Worm (Caenorhabditis elegans): ENCODE results near the gene B0336.13.
A peak's percentile ranks its signal among the peaks of the same experiment; 100 is the strongest.

Gene B0336.13

DNA sequence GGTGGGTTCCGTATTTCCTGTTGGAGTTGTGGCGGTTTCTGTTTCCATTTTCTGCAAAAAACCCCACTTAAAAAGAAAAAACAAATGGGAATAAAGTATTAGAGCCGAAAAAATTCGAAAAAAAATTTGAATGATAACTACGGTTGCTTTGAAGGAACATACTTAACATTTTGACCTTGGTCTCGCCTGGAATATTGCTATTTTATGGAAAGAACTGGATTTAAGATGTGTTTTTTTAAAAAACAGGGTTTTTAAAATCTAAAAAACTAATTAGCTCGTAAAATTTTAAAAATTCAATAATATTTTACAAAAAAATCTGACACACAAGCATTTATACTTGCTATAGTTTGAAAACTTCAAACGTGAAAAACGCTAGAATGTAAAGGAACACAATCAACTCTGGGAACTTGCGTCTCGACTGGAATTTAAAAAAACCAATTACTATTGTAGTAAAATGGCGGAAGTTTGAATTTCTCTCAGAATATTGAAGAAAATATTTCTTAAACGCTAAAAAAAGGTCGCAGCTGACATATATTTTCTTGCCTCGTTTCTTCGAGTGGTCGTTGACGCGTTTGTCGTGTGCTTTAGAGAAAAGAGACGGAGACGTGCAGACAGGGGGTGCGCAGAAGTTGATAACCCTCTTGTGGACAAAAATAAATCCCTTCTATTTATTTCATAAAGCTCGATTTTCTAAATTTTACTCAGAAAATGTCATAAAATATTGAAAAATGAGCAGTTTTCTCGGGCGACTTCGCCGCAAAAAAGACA, 4.3 kb downstream of the B0336.13 start, which contains the start of the genes lgg-3 and rgs-5:
Gene lgg-3 (minus strand): TSS at position 51 of the 768 bp plus-strand sequence.
Gene rgs-5 (plus strand): TSS at position 593 of the 768 bp plus-strand sequence.
- TF ChIP-seq med-1 (GFP tag; optimal IDR thresholded peaks at IDR 0.05; ENCODE audit: insufficient read depth) (no peak), flt-1 (GFP tag; IDR thresholded peaks at IDR 0.05) (no peak), ztf-23 (GFP tag; IDR thresholded peaks at IDR 0.05) (no peak), klf-2 (GFP tag; conservative IDR thresholded peaks at IDR 0.05) (no peak), ztf-29 (GFP tag; IDR thresholded peaks at IDR 0.05) (no peak), cog-1 (tag; optimal IDR thresholded peaks at IDR 0.05) (no peak), ref-1 (GFP tag; conservative IDR thresholded peaks at IDR 0.05) (no peak), tab-1 (GFP tag; IDR thresholded peaks at IDR 0.05) (no peak), T22C8.4 (GFP tag; IDR thresholded peaks at IDR 0.05) (no peak)

DNA sequence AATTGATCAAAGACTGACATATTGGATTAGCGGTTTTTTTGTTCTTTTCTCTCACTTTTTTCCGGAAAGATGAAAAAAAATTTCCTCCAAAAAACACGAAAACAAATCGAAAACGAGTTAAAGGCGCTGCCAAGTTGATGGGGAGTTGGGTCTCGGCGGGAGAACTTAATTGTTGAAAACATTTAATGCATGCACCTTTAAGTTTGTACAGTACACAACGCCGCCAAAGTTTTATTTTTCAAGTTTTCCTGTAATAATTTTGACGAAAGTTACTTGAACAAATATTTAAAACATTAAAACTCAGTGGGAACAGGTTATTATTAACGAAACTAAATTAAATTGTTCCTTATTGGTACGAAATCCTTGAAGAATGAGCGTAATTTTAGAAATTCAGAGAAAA, 7.7 kb downstream of the B0336.13 start:
- TF ChIP-seq ztf-23 (GFP tag; IDR thresholded peaks at IDR 0.05) (no peak), flt-1 (GFP tag; IDR thresholded peaks at IDR 0.05) (no peak), klf-2 (GFP tag; conservative IDR thresholded peaks at IDR 0.05) (no peak), T22C8.4 (GFP tag; IDR thresholded peaks at IDR 0.05) (no peak), med-1 (GFP tag; optimal IDR thresholded peaks at IDR 0.05; ENCODE audit: insufficient read depth) (no peak), ref-1 (GFP tag; conservative IDR thresholded peaks at IDR 0.05) (no peak), cog-1 (tag; optimal IDR thresholded peaks at IDR 0.05) (no peak), tab-1 (GFP tag; IDR thresholded peaks at IDR 0.05) (no peak), ztf-29 (GFP tag; IDR thresholded peaks at IDR 0.05) (no peak)

DNA sequence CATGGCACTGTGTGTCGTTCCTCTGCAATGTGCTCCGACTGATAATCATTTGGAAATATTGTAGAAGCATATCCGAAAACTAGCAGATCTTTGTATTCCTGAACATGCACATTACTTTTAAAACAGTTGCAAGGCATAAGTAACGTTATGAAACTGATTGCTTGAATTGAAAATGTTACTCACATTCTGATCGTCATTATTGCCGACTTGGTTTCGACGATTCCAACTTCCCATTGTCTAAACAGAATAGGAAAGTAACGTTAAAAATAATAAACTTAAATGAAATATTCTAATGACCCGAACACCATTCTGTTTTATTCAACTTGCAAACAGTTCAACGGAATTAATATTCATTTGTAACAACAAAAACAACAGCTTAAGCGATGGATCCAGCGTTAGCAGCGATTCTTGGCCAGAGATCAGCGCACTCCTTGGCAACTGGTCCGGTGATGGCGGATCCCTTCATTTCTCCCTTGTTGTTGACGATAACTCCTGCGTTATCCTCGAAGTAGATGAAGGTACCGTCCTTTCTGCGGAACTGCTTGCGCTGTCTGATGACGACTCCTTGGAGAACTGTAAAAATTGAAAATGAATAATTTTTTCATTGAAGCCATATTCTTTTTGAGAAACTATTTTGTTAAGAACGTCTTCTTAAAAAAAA, 11.5 kb downstream of the B0336.13 start, which contains the start of gene swp-1:
Gene swp-1 (minus strand): TSS at position 298 of the 661 bp plus-strand sequence.
- TF ChIP-seq cog-1 (tag; optimal IDR thresholded peaks at IDR 0.05) (no peak), ztf-29 (GFP tag; IDR thresholded peaks at IDR 0.05) (no peak), flt-1 (GFP tag; IDR thresholded peaks at IDR 0.05) (no peak), ztf-23 (GFP tag; IDR thresholded peaks at IDR 0.05) (no peak), tab-1 (GFP tag; IDR thresholded peaks at IDR 0.05) (no peak), klf-2 (GFP tag; conservative IDR thresholded peaks at IDR 0.05) (no peak), ref-1 (GFP tag; conservative IDR thresholded peaks at IDR 0.05) (no peak), T22C8.4 (GFP tag; IDR thresholded peaks at IDR 0.05) (no peak), med-1 (GFP tag; optimal IDR thresholded peaks at IDR 0.05; ENCODE audit: insufficient read depth) (no peak)

DNA sequence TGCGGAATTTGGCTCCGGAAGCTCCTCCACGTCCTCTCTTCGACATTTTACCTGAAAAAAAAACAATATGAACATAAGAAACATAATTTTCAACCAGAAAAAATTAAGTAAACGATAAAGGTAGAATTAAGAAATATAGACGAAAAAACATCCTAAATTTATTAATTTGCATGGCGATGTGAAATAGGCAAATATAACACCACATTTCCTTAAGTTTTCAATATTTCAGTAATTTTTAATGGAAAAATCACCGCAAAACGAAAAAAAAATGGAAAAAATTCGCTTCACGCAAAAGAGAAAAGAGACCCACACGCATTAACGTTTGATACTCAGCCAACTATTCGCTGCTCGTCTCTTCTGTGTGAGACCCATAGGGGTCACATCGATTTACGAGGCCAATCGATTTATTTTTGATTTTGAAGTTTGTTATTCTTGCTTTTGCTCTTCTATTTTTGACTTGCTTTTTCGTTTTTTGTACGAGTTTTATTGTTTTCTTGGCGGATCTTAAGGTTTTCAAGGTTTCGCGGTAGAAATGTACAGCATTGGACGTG, 12.3 kb downstream of the B0336.13 start, which contains the start of gene rpl-23:
Gene rpl-23 (minus strand): TSS at position 51 of the 551 bp plus-strand sequence.
- TF ChIP-seq cog-1 (tag; optimal IDR thresholded peaks at IDR 0.05) (peak; percentile 54), ref-1 (GFP tag; conservative IDR thresholded peaks at IDR 0.05) (no peak), T22C8.4 (GFP tag; IDR thresholded peaks at IDR 0.05) (peak; percentile 96), flt-1 (GFP tag; IDR thresholded peaks at IDR 0.05) (peak; percentile 66)

DNA sequence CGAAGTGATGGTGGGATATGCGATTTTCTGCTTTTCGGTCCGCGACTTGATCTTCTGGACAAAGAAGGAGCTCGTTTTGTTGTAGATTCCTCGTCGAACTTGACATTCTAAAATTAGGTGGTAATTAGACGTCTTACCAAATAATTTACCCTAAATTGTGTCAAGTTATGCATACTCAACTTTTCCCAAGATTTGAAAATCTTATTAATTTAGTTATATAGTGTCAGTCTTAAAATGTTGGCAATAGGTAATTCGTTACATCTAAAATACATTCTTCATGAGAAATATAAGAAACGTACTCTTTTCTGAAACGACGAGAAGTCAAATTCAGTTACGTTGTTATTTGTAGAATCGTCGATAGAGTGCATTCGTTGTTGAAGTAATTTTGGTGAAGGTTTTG, 13.7 kb downstream of the B0336.13 start:
- TF ChIP-seq ref-1 (GFP tag; conservative IDR thresholded peaks at IDR 0.05) = no peak
- TF ChIP-seq T22C8.4 (GFP tag; IDR thresholded peaks at IDR 0.05) = no peak

DNA sequence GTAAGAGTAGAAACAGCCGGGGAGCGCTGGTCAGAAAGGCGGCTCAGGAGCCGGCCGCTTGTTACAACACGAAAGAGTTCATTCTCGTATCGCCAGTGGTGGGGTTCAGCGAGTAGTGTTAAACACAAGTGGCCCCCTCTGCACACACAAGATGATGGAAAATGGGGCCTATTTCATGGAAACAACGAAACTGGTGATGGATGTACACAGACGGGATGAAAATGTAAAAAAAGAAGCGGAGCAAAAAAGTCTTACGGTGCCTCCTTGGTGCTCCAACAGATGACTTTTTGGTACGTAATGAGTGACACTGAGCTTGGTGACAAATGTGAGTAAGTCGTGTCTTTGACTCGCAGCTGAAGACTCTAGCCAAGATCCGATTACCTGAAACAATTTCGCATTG, 14.2 kb downstream of the B0336.13 start:
- TF ChIP-seq ztf-23 (GFP tag; IDR thresholded peaks at IDR 0.05) (no peak), tab-1 (GFP tag; IDR thresholded peaks at IDR 0.05) (no peak), med-1 (GFP tag; optimal IDR thresholded peaks at IDR 0.05; ENCODE audit: insufficient read depth) (no peak), T22C8.4 (GFP tag; IDR thresholded peaks at IDR 0.05) (no peak), ztf-29 (GFP tag; IDR thresholded peaks at IDR 0.05) (no peak), flt-1 (GFP tag; IDR thresholded peaks at IDR 0.05) (no peak), ref-1 (GFP tag; conservative IDR thresholded peaks at IDR 0.05) (no peak), cog-1 (tag; optimal IDR thresholded peaks at IDR 0.05) (no peak), klf-2 (GFP tag; conservative IDR thresholded peaks at IDR 0.05) (no peak)

DNA sequence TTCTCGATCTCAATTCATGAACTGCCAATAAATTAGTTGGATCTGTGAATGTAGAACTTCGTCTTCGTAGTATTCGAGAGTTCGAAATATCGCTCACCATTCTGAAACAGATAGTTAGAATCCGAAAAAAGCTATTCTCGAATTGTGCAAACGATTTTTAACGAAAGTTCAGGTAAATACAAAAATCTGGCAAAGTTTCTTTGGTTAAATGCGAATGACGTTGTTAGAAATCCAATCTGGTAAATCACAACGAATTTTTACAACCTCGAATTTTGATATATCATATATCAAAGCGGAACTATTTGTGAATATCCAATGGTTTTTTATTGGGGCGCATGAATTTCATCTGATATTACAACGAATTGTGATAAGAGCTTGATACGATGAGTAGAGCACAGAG, 15.4 kb downstream of the B0336.13 start, which contains the start of gene hpo-28:
Gene hpo-28 (minus strand): TSS at position 101 of the 400 bp plus-strand sequence.
- TF ChIP-seq ztf-23 (GFP tag; IDR thresholded peaks at IDR 0.05) (no peak), ref-1 (GFP tag; conservative IDR thresholded peaks at IDR 0.05) (no peak)

DNA sequence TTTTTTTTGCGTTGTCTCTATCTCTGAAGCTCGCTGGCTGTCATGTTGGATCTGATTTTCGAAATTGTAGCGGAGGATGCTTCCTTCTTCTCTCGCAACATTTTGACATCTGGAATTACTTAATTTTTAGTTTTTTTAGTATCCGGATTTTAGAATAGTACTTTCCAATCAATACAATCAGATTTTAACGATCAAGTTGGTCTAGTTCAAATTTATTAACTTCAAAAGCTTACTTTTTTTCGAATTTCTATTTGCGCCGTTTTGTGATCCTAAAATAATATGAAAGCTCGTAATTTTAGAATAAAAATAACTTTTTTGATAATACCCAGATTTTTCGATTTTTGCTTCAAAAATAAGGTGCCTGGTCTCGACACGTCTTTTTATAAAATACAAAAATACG, 16.2 kb downstream of the B0336.13 start, which contains the start of gene B0336.12:
Gene B0336.12 (minus strand): TSS at position 101 of the 400 bp plus-strand sequence.
- TF ChIP-seq klf-2 (GFP tag; conservative IDR thresholded peaks at IDR 0.05) (no peak), ztf-23 (GFP tag; IDR thresholded peaks at IDR 0.05) (no peak), tab-1 (GFP tag; IDR thresholded peaks at IDR 0.05) (no peak), ref-1 (GFP tag; conservative IDR thresholded peaks at IDR 0.05) (no peak), ztf-29 (GFP tag; IDR thresholded peaks at IDR 0.05) (no peak), flt-1 (GFP tag; IDR thresholded peaks at IDR 0.05) (no peak), cog-1 (tag; optimal IDR thresholded peaks at IDR 0.05) (no peak), med-1 (GFP tag; optimal IDR thresholded peaks at IDR 0.05; ENCODE audit: insufficient read depth) (no peak), T22C8.4 (GFP tag; IDR thresholded peaks at IDR 0.05) (no peak)

DNA sequence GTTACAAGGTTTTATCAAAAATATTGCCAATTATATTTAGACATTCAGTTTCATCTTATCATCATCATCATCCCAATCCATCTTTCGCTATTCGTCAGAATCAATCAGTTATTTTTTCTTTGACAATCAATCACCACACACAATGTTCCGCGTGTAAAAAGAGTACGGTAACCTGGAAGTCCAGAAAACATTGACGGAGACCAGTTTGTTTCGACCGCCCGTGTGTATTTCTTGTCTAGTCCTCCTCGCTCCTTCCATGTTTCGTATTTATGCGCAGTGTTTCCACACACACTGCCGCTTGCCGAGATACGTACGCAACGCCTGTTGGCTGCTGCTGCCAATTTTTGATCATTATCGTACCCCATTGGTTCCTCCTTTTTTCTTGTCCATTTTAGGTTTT, 16.8 kb downstream of the B0336.13 start:
- no peak for TF ChIP-seq tab-1 (GFP tag; IDR thresholded peaks at IDR 0.05)
- TF ChIP-seq cog-1 (tag; optimal IDR thresholded peaks at IDR 0.05) = no peak
- no peak for TF ChIP-seq klf-2 (GFP tag; conservative IDR thresholded peaks at IDR 0.05)
- no peak for TF ChIP-seq T22C8.4 (GFP tag; IDR thresholded peaks at IDR 0.05)
- no peak for TF ChIP-seq ztf-29 (GFP tag; IDR thresholded peaks at IDR 0.05)
- TF ChIP-seq ref-1 (GFP tag; conservative IDR thresholded peaks at IDR 0.05) = no peak
- no peak for TF ChIP-seq flt-1 (GFP tag; IDR thresholded peaks at IDR 0.05)
- no peak for TF ChIP-seq med-1 (GFP tag; optimal IDR thresholded peaks at IDR 0.05; ENCODE audit: insufficient read depth)
- no peak for TF ChIP-seq ztf-23 (GFP tag; IDR thresholded peaks at IDR 0.05)
